Fruit fly (Drosophila melanogaster) whole organism, embryonic: ENCODE results near the gene Spase25.

Experiments used
- Ada2b ChIP-seq: fragments of 200-800 bp; sonication (Bioruptor generic); IDR thresholded peaks from 2 replicates; pipeline ENCODE4 v1.3.6; 2022; ENCODE audit warnings: missing biosample characterization, missing genetic modification characterization
- Asciz ChIP-seq: fragments of 200-800 bp; sonication (Bioruptor generic); optimal IDR thresholded peaks from 2 replicates; lab custom pipeline; 2017; ENCODE audit warnings: missing biosample characterization, mild to moderate bottlenecking, missing genetic modification characterization, missing genetic modification reagents
- CG10209 ChIP-seq: fragments of 200-800 bp; sonication (Bioruptor generic); optimal IDR thresholded peaks from 3 replicates; lab custom pipeline; 2017; ENCODE audit warnings: missing biosample characterization, mild to moderate bottlenecking, missing genetic modification characterization, missing genetic modification reagents
- CG10274 ChIP-seq: fragments of 200-800 bp; sonication (Bioruptor generic); optimal IDR thresholded peaks from 3 replicates; lab custom pipeline; 2017; ENCODE audit warnings: missing biosample characterization, mild to moderate bottlenecking, missing genetic modification characterization
- CG11723 ChIP-seq: fragments of 200-800 bp; sonication (Bioruptor generic); optimal IDR thresholded peaks from 2 replicates; lab custom pipeline; 2017; ENCODE audit warnings: missing biosample characterization, mild to moderate bottlenecking, missing genetic modification characterization
- CG1233 ChIP-seq: fragments of 200-800 bp; sonication (Bioruptor generic); optimal IDR thresholded peaks from 4 replicates; lab custom pipeline; 2018; ENCODE audit warnings: missing biosample characterization, mild to moderate bottlenecking, missing genetic modification characterization
- CG12391 ChIP-seq: fragments of 200-800 bp; sonication (Bioruptor generic); optimal IDR thresholded peaks from 3 replicates; lab custom pipeline; 2018; ENCODE audit warnings: missing biosample characterization, mild to moderate bottlenecking, missing genetic modification characterization, moderate library complexity
- CG13287 ChIP-seq: fragments of 200-800 bp; sonication (Bioruptor generic); IDR thresholded peaks from 2 replicates; pipeline ENCODE4 v1.3.6; 2022; ENCODE audit warnings: missing biosample characterization, missing genetic modification characterization; ENCODE audit not compliant: partially characterized antibody
- CG13894 ChIP-seq: fragments of 200-800 bp; sonication (Bioruptor generic); optimal IDR thresholded peaks from 3 replicates; lab custom pipeline; 2018; ENCODE audit warnings: missing biosample characterization, mild to moderate bottlenecking, missing genetic modification characterization, moderate library complexity
- CG14441 ChIP-seq: fragments of 200-800 bp; sonication (Bioruptor generic); IDR thresholded peaks from 2 replicates; pipeline ENCODE4 v1.3.6; 2022; ENCODE audit warnings: missing biosample characterization, missing genetic modification characterization
- CG14860 ChIP-seq: fragments of 200-800 bp; sonication (Bioruptor generic); IDR thresholded peaks from 3 replicates; pipeline ENCODE4 v1.3.6; 2022; ENCODE audit warnings: missing biosample characterization, missing genetic modification characterization; ENCODE audit not compliant: partially characterized antibody
- CG15601 ChIP-seq: fragments of 200-800 bp; sonication (Bioruptor generic); optimal IDR thresholded peaks from 3 replicates; lab custom pipeline; 2019; ENCODE audit warnings: missing biosample characterization, mild to moderate bottlenecking, missing genetic modification characterization, moderate library complexity
- CG17186 ChIP-seq: fragments of 200-800 bp; sonication (Bioruptor generic); optimal IDR thresholded peaks from 3 replicates; lab custom pipeline; 2017; ENCODE audit warnings: missing biosample characterization, missing genetic modification reagents, missing genetic modification characterization
- CG17385 ChIP-seq: fragments of 200-800 bp; sonication (Bioruptor generic); optimal IDR thresholded peaks from 3 replicates; lab custom pipeline; 2018; ENCODE audit warnings: missing biosample characterization, mild to moderate bottlenecking, missing genetic modification characterization
- CG17612 ChIP-seq: fragments of 200-800 bp; sonication (Bioruptor generic); IDR thresholded peaks from 2 replicates; pipeline ENCODE4 v1.3.6; 2022; ENCODE audit warnings: missing biosample characterization, missing genetic modification characterization
- CG17802 ChIP-seq: fragments of 200-800 bp; sonication (Bioruptor generic); optimal IDR thresholded peaks from 2 replicates; lab custom pipeline; 2018; ENCODE audit warnings: missing biosample characterization, mild to moderate bottlenecking, missing genetic modification characterization, moderate library complexity
- CG2678 ChIP-seq: fragments of 200-800 bp; sonication (Bioruptor generic); optimal IDR thresholded peaks from 3 replicates; lab custom pipeline; 2019; ENCODE audit warnings: missing biosample characterization, mild to moderate bottlenecking, missing genetic modification characterization, moderate library complexity
- CG32772 ChIP-seq: fragments of 200-800 bp; sonication (Bioruptor generic); IDR thresholded peaks from 2 replicates; pipeline ENCODE4 v1.3.6; 2022; ENCODE audit warnings: missing biosample characterization, missing genetic modification characterization
- CG3995 ChIP-seq: fragments of 200-800 bp; sonication (Bioruptor generic); optimal IDR thresholded peaks from 3 replicates; lab custom pipeline; 2016; ENCODE audit warnings: missing biosample characterization, missing genetic modification characterization
- CG4404 ChIP-seq: fragments of 200-800 bp; sonication (Bioruptor generic); IDR thresholded peaks from 2 replicates; pipeline ENCODE4 v1.3.6; 2022; ENCODE audit warnings: missing biosample characterization, missing genetic modification characterization
- CG4617 ChIP-seq: fragments of 200-800 bp; sonication (Bioruptor generic); optimal IDR thresholded peaks from 3 replicates; lab custom pipeline; 2016; ENCODE audit warnings: missing biosample characterization, missing genetic modification characterization, borderline replicate concordance
- CG8281 ChIP-seq: fragments of 200-800 bp; sonication (Bioruptor generic); optimal IDR thresholded peaks from 2 replicates; lab custom pipeline; 2018; ENCODE audit warnings: missing biosample characterization, mild to moderate bottlenecking, missing genetic modification characterization, moderate library complexity
- CG8924 ChIP-seq: fragments of 200-800 bp; optimal IDR thresholded peaks from 3 replicates; lab custom pipeline; 2019; ENCODE audit warnings: missing biosample characterization, mild to moderate bottlenecking, missing genetic modification characterization, moderate library complexity
- CG9876 ChIP-seq: fragments of 200-800 bp; sonication (Bioruptor generic); optimal IDR thresholded peaks from 2 replicates; lab custom pipeline; 2016; ENCODE audit warnings: missing biosample characterization, missing genetic modification characterization
- Camta ChIP-seq: fragments of 200-800 bp; sonication (Bioruptor generic); optimal IDR thresholded peaks from 2 replicates; lab custom pipeline; 2016; ENCODE audit warnings: missing biosample characterization, missing genetic modification characterization
- Dp ChIP-seq: fragments of 200-800 bp; sonication (Bioruptor generic); optimal IDR thresholded peaks from 2 replicates; lab custom pipeline; 2018; ENCODE audit warnings: missing biosample characterization, mild to moderate bottlenecking, missing genetic modification characterization, moderate library complexity
- HLH4C ChIP-seq: fragments of 200-800 bp; sonication (Bioruptor generic); IDR thresholded peaks from 3 replicates; pipeline ENCODE4 v1.3.6; 2022; ENCODE audit warnings: missing biosample characterization, missing genetic modification characterization; ENCODE audit not compliant: partially characterized antibody
- Lhr ChIP-seq: fragments of 200-800 bp; sonication (Bioruptor generic); optimal IDR thresholded peaks from 3 replicates; lab custom pipeline; 2017; ENCODE audit warnings: mild to moderate bottlenecking, missing biosample characterization, missing genetic modification reagents, missing genetic modification characterization
- Mes4 ChIP-seq: fragments of 200-800 bp; sonication (Bioruptor generic); optimal IDR thresholded peaks from 2 replicates; lab custom pipeline; 2016; ENCODE audit warnings: missing biosample characterization, missing genetic modification characterization
- Neu2 ChIP-seq: fragments of 200-800 bp; sonication (Bioruptor generic); optimal IDR thresholded peaks from 3 replicates; lab custom pipeline; 2016; ENCODE audit warnings: missing biosample characterization, missing genetic modification characterization, borderline replicate concordance
- NfI ChIP-seq: fragments of 200-800 bp; sonication (Bioruptor generic); optimal IDR thresholded peaks from 3 replicates; lab custom pipeline; 2018; ENCODE audit warnings: missing biosample characterization, mild to moderate bottlenecking, missing genetic modification characterization, moderate library complexity
- Oli ChIP-seq: fragments of 200-800 bp; sonication (Bioruptor generic); optimal IDR thresholded peaks from 2 replicates; lab custom pipeline; 2018; ENCODE audit warnings: missing biosample characterization, mild to moderate bottlenecking, missing genetic modification characterization, moderate library complexity
- Opbp ChIP-seq: fragments of 200-800 bp; sonication (Bioruptor generic); IDR thresholded peaks from 3 replicates; pipeline ENCODE4 v1.3.6; 2022; ENCODE audit warnings: missing biosample characterization, missing genetic modification characterization; ENCODE audit not compliant: partially characterized antibody
- Ptx1 ChIP-seq: fragments of 200-800 bp; sonication (Bioruptor generic); IDR thresholded peaks from 2 replicates; pipeline ENCODE4 v1.3.6; 2022; ENCODE audit warnings: missing biosample characterization, missing genetic modification characterization
- Sox100B ChIP-seq: fragments of 200-800 bp; sonication (Bioruptor generic); optimal IDR thresholded peaks from 3 replicates; lab custom pipeline; 2018; ENCODE audit warnings: missing biosample characterization, mild to moderate bottlenecking, missing genetic modification characterization
- Xrp1 ChIP-seq: fragments of 200-800 bp; sonication (Bioruptor generic); IDR thresholded peaks from 2 replicates; pipeline ENCODE4 v1.3.6; 2022; ENCODE audit warnings: missing biosample characterization, missing genetic modification characterization
- aop ChIP-seq: fragments of 200-800 bp; sonication (Bioruptor generic); IDR thresholded peaks from 2 replicates; pipeline ENCODE4 v1.3.6; 2022; ENCODE audit warnings: missing biosample characterization, missing genetic modification characterization
- ato ChIP-seq: fragments of 200-800 bp; sonication (Bioruptor generic); IDR thresholded peaks from 2 replicates; pipeline ENCODE4 v1.3.6; 2022; ENCODE audit warnings: missing biosample characterization, missing genetic modification characterization; ENCODE audit not compliant: partially characterized antibody
- dmrt99B ChIP-seq: fragments of 200-800 bp; sonication (Bioruptor generic); optimal IDR thresholded peaks from 2 replicates; lab custom pipeline; 2018; ENCODE audit warnings: missing biosample characterization, mild to moderate bottlenecking, missing genetic modification characterization, moderate library complexity
- en ChIP-seq: fragments of 200-800 bp; sonication (Bioruptor generic); optimal IDR thresholded peaks from 2 replicates; lab custom pipeline; 2016; ENCODE audit warnings: missing biosample characterization, missing genetic modification characterization
- fru ChIP-seq: fragments of >200 bp; optimal IDR thresholded peaks from 2 replicates; lab custom pipeline; 2017
- gem ChIP-seq: fragments of 200-800 bp; sonication (Bioruptor generic); optimal IDR thresholded peaks from 2 replicates; lab custom pipeline; 2019; ENCODE audit warnings: missing biosample characterization, mild to moderate bottlenecking, missing genetic modification characterization, moderate library complexity
- insv ChIP-seq, 2 experiments: fragments of 200-800 bp; sonication (Bioruptor generic); optimal IDR thresholded peaks; 3 replicates each; lab custom pipeline; 2016 to 2018; ENCODE audit warnings: missing biosample characterization in 2 of 2, missing genetic modification characterization in 2 of 2
- maf-S ChIP-seq: fragments of 200-800 bp; sonication (Bioruptor generic); optimal IDR thresholded peaks from 2 replicates; lab custom pipeline; 2016; ENCODE audit warnings: missing biosample characterization, missing genetic modification characterization
- salm ChIP-seq: fragments of 200-800 bp; sonication (Bioruptor generic); optimal IDR thresholded peaks from 2 replicates; lab custom pipeline; 2018; ENCODE audit warnings: missing biosample characterization, mild to moderate bottlenecking, missing genetic modification characterization
- shn ChIP-seq: fragments of 200-800 bp; sonication (Bioruptor generic); optimal IDR thresholded peaks from 3 replicates; lab custom pipeline; 2016; ENCODE audit warnings: missing biosample characterization, missing genetic modification characterization
- slou ChIP-seq: fragments of 200-800 bp; sonication (Bioruptor generic); optimal IDR thresholded peaks from 3 replicates; lab custom pipeline; 2016; ENCODE audit warnings: missing biosample characterization, missing genetic modification characterization
- ttk ChIP-seq: fragments of 200-800 bp; sonication (Bioruptor generic); IDR thresholded peaks from 2 replicates; pipeline ENCODE4 v2.1.2; 2022; ENCODE audit warnings: missing biosample characterization, missing genetic modification characterization
- zen ChIP-seq: fragments of 200-800 bp; sonication (Bioruptor generic); optimal IDR thresholded peaks from 3 replicates; lab custom pipeline; 2018; ENCODE audit warnings: missing biosample characterization, mild to moderate bottlenecking, missing genetic modification characterization, moderate library complexity

Gene Spase25

DNA sequence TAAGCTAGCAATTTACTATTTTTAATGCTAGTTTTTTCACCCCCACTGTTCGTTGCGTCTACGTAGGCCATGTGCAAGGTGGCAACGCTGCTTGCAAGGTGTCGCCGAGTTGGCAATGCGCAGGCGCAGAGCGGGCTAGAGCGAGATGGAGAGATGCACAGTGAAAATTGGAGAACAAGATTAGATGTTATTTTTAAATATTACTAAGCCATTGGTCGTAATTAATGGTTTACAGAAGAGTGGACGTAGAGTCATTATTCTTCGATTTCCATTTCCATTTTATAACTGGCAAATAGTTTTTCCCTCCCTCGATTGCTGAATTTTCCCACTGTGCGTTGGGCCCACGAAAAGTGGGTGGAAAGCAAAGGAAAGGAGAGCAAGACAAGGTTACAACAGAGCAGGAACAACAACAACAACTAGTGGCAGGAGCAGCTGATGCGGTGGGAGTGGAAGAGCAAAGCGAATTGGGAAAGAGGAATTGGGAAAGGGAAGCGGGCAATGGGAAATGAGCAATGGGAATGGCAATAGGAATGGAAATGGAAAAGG is 32.1 kb upstream of the Spase25 start (continued):
- TF ChIP-seq CG4617 (GFP tag; lab: Kevin White, UChicago) (peak; percentile 29), en (peak; percentile 62), NfI (GFP tag; lab: Kevin White, UChicago) (peak; percentile 67), zen (peak; percentile 63), ttk (peak; percentile 83), Sox100B (GFP tag; lab: Kevin White, UChicago) (peak; percentile 50), Dp (GFP tag; lab: Kevin White, UChicago) (no peak), maf-S (peak; percentile 31), dmrt99B (tag; lab: Kevin White, UChicago) (peak; percentile 89), Ada2b (GFP tag; lab: Robert Waterston, UW) (peak; percentile 86), Mes4 (GFP tag; lab: Kevin White, UChicago) (peak; percentile 62), fru (lab: Kevin White, UChicago) (no peak), CG8281 (tag; lab: Kevin White, UChicago) (peak; percentile 20), CG9876 (GFP tag; lab: Kevin White, UChicago) (no peak), CG10209 (GFP tag; lab: Kevin White, UChicago) (peak; percentile 66), Camta (GFP tag; lab: Kevin White, UChicago) (peak; percentile 83), insv (GFP tag; optimal IDR thresholded peaks at IDR 0.05; lab: Kevin White, UChicago) (peak in 1 of 2 experiments; percentile 87), CG13894 (tag; lab: Kevin White, UChicago) (peak; percentile 38), ato (GFP tag; lab: Robert Waterston, UW) (no peak), CG3995 (GFP tag; lab: Kevin White, UChicago) (no peak), Xrp1 (GFP tag; lab: Robert Waterston, UW) (peak; percentile 91), Asciz (GFP tag; lab: Kevin White, UChicago) (peak; percentile 57), Oli (tag; lab: Kevin White, UChicago) (peak; percentile 60), CG17186 (GFP tag; lab: Kevin White, UChicago) (peak; percentile 44), CG11723 (peak; percentile 63), CG17802 (tag; lab: Kevin White, UChicago) (peak; percentile 40), CG2678 (tag; lab: Kevin White, UChicago) (peak; percentile 83), CG32772 (GFP tag; lab: Robert Waterston, UW) (peak; percentile 83), salm (peak; percentile 23), aop (GFP tag; lab: Robert Waterston, UW) (peak; percentile 36; the same call in 1 of the 2 replicates), CG12391 (tag; lab: Kevin White, UChicago) (peak; percentile 76), CG1233 (GFP tag; lab: Kevin White, UChicago) (peak; percentile 77), CG4404 (GFP tag; lab: Robert Waterston, UW) (peak; percentile 77), CG17612 (GFP tag; lab: Robert Waterston, UW) (peak; percentile 58), CG14860 (GFP tag; lab: Robert Waterston, UW) (no peak), Ptx1 (GFP tag; lab: Robert Waterston, UW) (peak; percentile 88), CG15601 (tag; lab: Kevin White, UChicago) (peak; percentile 76), HLH4C (GFP tag; lab: Robert Waterston, UW) (no peak), CG10274 (GFP tag; lab: Kevin White, UChicago) (no peak), Opbp (no peak), Neu2 (GFP tag; lab: Kevin White, UChicago) (no peak), shn (GFP tag; lab: Kevin White, UChicago) (peak; percentile 51), slou (GFP tag; lab: Kevin White, UChicago) (peak; percentile 53), CG13287 (GFP tag; lab: Robert Waterston, UW) (peak; percentile 28; the same call in 1 of the 2 replicates), CG17385 (GFP tag; lab: Kevin White, UChicago) (peak; percentile 62), gem (tag; lab: Kevin White, UChicago) (peak; percentile 82), CG8924 (tag; lab: Kevin White, UChicago) (peak; percentile 75), CG14441 (GFP tag; lab: Robert Waterston, UW) (peak; percentile 85), Lhr (GFP tag; lab: Kevin White, UChicago) (peak; percentile 22)
